Worm (Caenorhabditis elegans): Measurements from ENCODE around the gene R04A9.9.

ce11 chrX:388728-389127, 1.6 kb downstream of the R04A9.9 start, which contains the start of gene ceh-93:
- no peak for TF ChIP-seq W03F9.2 (tag; optimal IDR thresholded peaks at IDR 0.05)
- TF ChIP-seq him-1 (tag; optimal IDR thresholded peaks at IDR 0.05): no peak
